Fruit fly (Drosophila melanogaster): ENCODE results near the gene CG33177.
A peak's percentile ranks its signal among the peaks of the same experiment; 100 is the strongest.

The CG33177 gene

dm6 chrX:15066374-15067057 is 14.7 kb upstream of the CG33177 start, which contains the start of the genes opm and dob (continued):
- TF ChIP-seq CG14860 (GFP tag; IDR thresholded peaks at IDR 0.05; ENCODE audit: partially characterized antibody) (no peak), sqz (GFP tag; optimal IDR thresholded peaks at IDR 0.05) (no peak), sna (GFP tag; IDR thresholded peaks at IDR 0.05; ENCODE audit: partially characterized antibody) (no peak), tgo (GFP tag; IDR thresholded peaks at IDR 0.05) (no peak), CG12659 (GFP tag; optimal IDR thresholded peaks at IDR 0.05) (peak; percentile 59), CG17829 (tag; optimal IDR thresholded peaks at IDR 0.05) (peak; percentile 35), Hr3 (GFP tag; optimal IDR thresholded peaks at IDR 0.05) (peak; percentile 9), chn (GFP tag; optimal IDR thresholded peaks at IDR 0.05) (no peak), CG3995 (GFP tag; optimal IDR thresholded peaks at IDR 0.05) (no peak), Dad (GFP tag; optimal IDR thresholded peaks at IDR 0.05) (no peak), CG6689 (GFP tag; IDR thresholded peaks at IDR 0.05) (no peak), CG1233 (GFP tag; optimal IDR thresholded peaks at IDR 0.05) (no peak), pho (GFP tag; optimal IDR thresholded peaks at IDR 0.05) (peak; percentile 11), CG4424 (GFP tag; optimal IDR thresholded peaks at IDR 0.05) (peak; percentile 9), peb (GFP tag; IDR thresholded peaks at IDR 0.05) (no peak), crc (GFP tag; optimal IDR thresholded peaks at IDR 0.05) (no peak), H15 (GFP tag; IDR thresholded peaks at IDR 0.05) (no peak), CG5245 (GFP tag; optimal IDR thresholded peaks at IDR 0.05) (no peak), CG1529 (GFP tag; optimal IDR thresholded peaks at IDR 0.05) (no peak), Lim3 (GFP tag; IDR thresholded peaks at IDR 0.05) (no peak), trh (GFP tag; optimal IDR thresholded peaks at IDR 0.05) (no peak), Nf-YB (GFP tag; optimal IDR thresholded peaks at IDR 0.05) (no peak), unc-4 (GFP tag; IDR thresholded peaks at IDR 0.05; ENCODE audit: partially characterized antibody) (no peak), CG2889 (GFP tag; IDR thresholded peaks at IDR 0.05) (no peak), nerfin-1 (tag; optimal IDR thresholded peaks at IDR 0.05) (no peak), mirr (GFP tag; optimal IDR thresholded peaks at IDR 0.05) (no peak), Scr (GFP tag; IDR thresholded peaks at IDR 0.05; ENCODE audit: partially characterized antibody) (no peak), Dip2 (GFP tag; IDR thresholded peaks at IDR 0.05) (no peak), CG17912 (GFP tag; optimal IDR thresholded peaks at IDR 0.05) (no peak), da (GFP tag; optimal IDR thresholded peaks at IDR 0.05) (no peak), luna (GFP tag; optimal IDR thresholded peaks at IDR 0.05) (no peak), bigmax (GFP tag; optimal IDR thresholded peaks at IDR 0.05) (peak; percentile 27), CG13775 (GFP tag; optimal IDR thresholded peaks at IDR 0.05) (no peak), Dref (GFP tag; IDR thresholded peaks at IDR 0.05) (no peak), CG6683 (GFP tag; optimal IDR thresholded peaks at IDR 0.05) (no peak), zfh2 (GFP tag; optimal IDR thresholded peaks at IDR 0.05) (no peak), Hsf (GFP tag; optimal IDR thresholded peaks at IDR 0.05) (peak; percentile 5), CG11398 (GFP tag; optimal IDR thresholded peaks at IDR 0.05) (no peak), CG12236 (GFP tag; optimal IDR thresholded peaks at IDR 0.05) (no peak), HmgZ (tag; optimal IDR thresholded peaks at IDR 0.05) (no peak), CG12391 (tag; optimal IDR thresholded peaks at IDR 0.05) (peak; percentile 54), CG17612 (GFP tag; IDR thresholded peaks at IDR 0.05) (no peak), CG14965 (GFP tag; optimal IDR thresholded peaks at IDR 0.05; ENCODE audit: borderline replicate concordance) (no peak), dm (GFP tag; optimal IDR thresholded peaks at IDR 0.05) (no peak), Six4 (GFP tag; optimal IDR thresholded peaks at IDR 0.05) (no peak), CG31224 (GFP tag; IDR thresholded peaks at IDR 0.05) (no peak), CG18619 (GFP tag; optimal IDR thresholded peaks at IDR 0.05) (no peak), jigr1 (GFP tag; IDR thresholded peaks at IDR 0.05) (no peak), eyg (GFP tag; optimal IDR thresholded peaks at IDR 0.05) (no peak), NK7.1 (GFP tag; optimal IDR thresholded peaks at IDR 0.05) (no peak), CG4854 (GFP tag; optimal IDR thresholded peaks at IDR 0.05) (no peak)

All from whole organism, embryonic.